Worm (Caenorhabditis elegans) whole organism, mixed stage, embryonic: Measurements from ENCODE around the gene Y32H12A.8.

Experiments
- M03D4.4 ChIP-seq: sonication (generic microtip); optimal IDR thresholded peaks from 2 replicates; lab custom pipeline; 2017; ENCODE audit warnings: mild to moderate bottlenecking, missing genetic modification characterization, missing compliant biosample characterization
- bed-3 ChIP-seq: fragments of 200-800 bp; sonication (Bioruptor generic); optimal IDR thresholded peaks from 3 replicates; lab custom pipeline; 2018; ENCODE audit warnings: mild to moderate bottlenecking, missing genetic modification characterization, moderate library complexity, missing compliant biosample characterization
- blmp-1 ChIP-seq: fragments of 150-350 bp; optimal IDR thresholded peaks from 2 replicates; lab custom pipeline; 2014; ENCODE audit warnings: missing biosample characterization, missing genetic modification characterization
- ceh-39 ChIP-seq: fragments of 150-350 bp; optimal IDR thresholded peaks from 2 replicates; lab custom pipeline; 2014; ENCODE audit warnings: missing biosample characterization, missing genetic modification characterization
- ceh-43 ChIP-seq: fragments of 200-800 bp; sonication (Bioruptor generic); optimal IDR thresholded peaks from 2 replicates; lab custom pipeline; 2018; ENCODE audit warnings: mild to moderate bottlenecking, missing genetic modification characterization, moderate library complexity, missing compliant biosample characterization
- ces-1 ChIP-seq: fragments of 150-350 bp; optimal IDR thresholded peaks from 2 replicates; lab custom pipeline; 2014; ENCODE audit warnings: missing biosample characterization, missing genetic modification reagents, missing genetic modification characterization
- cnd-1 ChIP-seq: fragments of 200-800 bp; sonication (Bioruptor generic); optimal IDR thresholded peaks from 2 replicates; lab custom pipeline; 2018; ENCODE audit warnings: mild to moderate bottlenecking, missing genetic modification characterization, missing compliant biosample characterization
- drap-1 ChIP-seq: fragments of 200-800 bp; sonication (Bioruptor generic); optimal IDR thresholded peaks from 3 replicates; lab custom pipeline; 2018; ENCODE audit warnings: mild to moderate bottlenecking, missing genetic modification characterization, missing compliant biosample characterization
- elt-1 ChIP-seq: sonication (generic microtip); optimal IDR thresholded peaks from 2 replicates; lab custom pipeline; 2017; ENCODE audit warnings: missing genetic modification characterization, mild to moderate bottlenecking, missing compliant biosample characterization, antibody characterized with exemption, moderate library complexity, borderline replicate concordance; ENCODE audit not compliant: insufficient read depth
- elt-3 ChIP-seq: fragments of 150-350 bp; optimal IDR thresholded peaks from 2 replicates; lab custom pipeline; 2014; ENCODE audit warnings: missing biosample characterization, missing genetic modification characterization
- flh-1 ChIP-seq: fragments of 200-800 bp; sonication (Bioruptor generic); optimal IDR thresholded peaks from 2 replicates; lab custom pipeline; 2018; ENCODE audit warnings: mild to moderate bottlenecking, missing genetic modification characterization, moderate library complexity, missing compliant biosample characterization
- ham-2 ChIP-seq: fragments of 200-800 bp; sonication (Bioruptor generic); optimal IDR thresholded peaks from 2 replicates; lab custom pipeline; 2018; ENCODE audit warnings: mild to moderate bottlenecking, missing genetic modification characterization, missing compliant biosample characterization
- hlh-1 ChIP-seq: fragments of 150-350 bp; optimal IDR thresholded peaks from 2 replicates; lab custom pipeline; 2014; ENCODE audit warnings: missing biosample characterization, missing genetic modification reagents, missing genetic modification characterization
- lin-13 ChIP-seq: fragments of 150-350 bp; optimal IDR thresholded peaks from 2 replicates; lab custom pipeline; 2014; ENCODE audit warnings: missing biosample characterization, missing genetic modification characterization
- lin-32 ChIP-seq: fragments of 200-800 bp; sonication (Bioruptor generic); optimal IDR thresholded peaks from 2 replicates; lab custom pipeline; 2018; ENCODE audit warnings: mild to moderate bottlenecking, missing genetic modification characterization, missing compliant biosample characterization
- lsy-2 ChIP-seq: fragments of 150-350 bp; optimal IDR thresholded peaks from 2 replicates; lab custom pipeline; 2014; ENCODE audit warnings: missing biosample characterization, missing genetic modification characterization
- mab-5 ChIP-seq: fragments of 150-350 bp; optimal IDR thresholded peaks from 2 replicates; lab custom pipeline; 2014; ENCODE audit warnings: missing biosample characterization, missing genetic modification characterization
- mep-1 ChIP-seq: fragments of 150-350 bp; optimal IDR thresholded peaks from 2 replicates; lab custom pipeline; 2017; ENCODE audit warnings: missing biosample characterization, missing genetic modification reagents, missing genetic modification characterization, inconsistent platforms
- mls-2 ChIP-seq: sonication (generic microtip); optimal IDR thresholded peaks from 2 replicates; lab custom pipeline; 2016; ENCODE audit warnings: mild to moderate bottlenecking, missing genetic modification characterization, moderate library complexity, missing compliant biosample characterization
- nhr-2 ChIP-seq: fragments of 150-350 bp; optimal IDR thresholded peaks from 2 replicates; lab custom pipeline; 2014; ENCODE audit warnings: missing biosample characterization, missing genetic modification characterization
- nhr-237 ChIP-seq: fragments of 150-350 bp; optimal IDR thresholded peaks from 2 replicates; lab custom pipeline; 2014; ENCODE audit warnings: missing biosample characterization, missing genetic modification characterization
- nhr-28 ChIP-seq: fragments of 150-350 bp; optimal IDR thresholded peaks from 2 replicates; lab custom pipeline; 2014; ENCODE audit warnings: missing biosample characterization, missing genetic modification characterization
- nhr-76 ChIP-seq: sonication (generic microtip); optimal IDR thresholded peaks from 2 replicates; lab custom pipeline; 2017; ENCODE audit warnings: missing biosample characterization, missing genetic modification characterization
- pha-4 ChIP-seq: fragments of 150-350 bp; optimal IDR thresholded peaks from 2 replicates; lab custom pipeline; 2018; ENCODE audit warnings: missing biosample characterization, missing genetic modification reagents, missing genetic modification characterization
- sem-2 ChIP-seq: fragments of 200-800 bp; sonication (Bioruptor generic); optimal IDR thresholded peaks from 2 replicates; lab custom pipeline; 2018; ENCODE audit warnings: mild to moderate bottlenecking, missing genetic modification characterization, missing compliant biosample characterization
- snpc-4 ChIP-seq: fragments of 150-350 bp; optimal IDR thresholded peaks from 2 replicates; lab custom pipeline; 2014; ENCODE audit warnings: missing biosample characterization, missing genetic modification characterization
- sptf-1 ChIP-seq: sonication (generic microtip); optimal IDR thresholded peaks from 2 replicates; lab custom pipeline; 2017; ENCODE audit warnings: mild to moderate bottlenecking, missing genetic modification characterization, moderate library complexity, missing compliant biosample characterization
- unc-120 ChIP-seq: sonication (generic microtip); optimal IDR thresholded peaks from 2 replicates; lab custom pipeline; 2017; ENCODE audit warnings: missing genetic modification characterization, missing compliant biosample characterization; ENCODE audit not compliant: poor library complexity, severe bottlenecking
- unc-39 ChIP-seq: fragments of 150-350 bp; optimal IDR thresholded peaks from 2 replicates; lab custom pipeline; 2014; ENCODE audit warnings: missing biosample characterization, missing genetic modification characterization
- unc-62 ChIP-seq: fragments of 150-350 bp; optimal IDR thresholded peaks from 2 replicates; lab custom pipeline; 2014; ENCODE audit warnings: missing biosample characterization, missing genetic modification reagents, missing genetic modification characterization
- zip-8 ChIP-seq: fragments of 150-350 bp; optimal IDR thresholded peaks from 2 replicates; lab custom pipeline; 2014; ENCODE audit warnings: missing biosample characterization, missing genetic modification characterization
- ztf-11 ChIP-seq: fragments of 150-350 bp; optimal IDR thresholded peaks from 2 replicates; lab custom pipeline; 2014; ENCODE audit warnings: missing biosample characterization, missing genetic modification characterization

Gene Y32H12A.8

ce11 chrIII:5346017-5346416, 59.8 kb downstream of the Y32H12A.8 start, which contains the start of gene glrx-21:
glrx-21 (minus strand) TSS chrIII:5346117.
- TF ChIP-seq sem-2 (GFP tag; lab: Kevin White, UChicago), result no peak
- TF ChIP-seq elt-1 (tag; lab: Kevin White, UChicago), result no peak
- no peak for TF ChIP-seq elt-3
- no peak for TF ChIP-seq nhr-237 (tag; lab: Kevin White, UChicago)
- TF ChIP-seq lsy-2, result no peak
- no peak for TF ChIP-seq ceh-43 (GFP tag; lab: Kevin White, UChicago)
- TF ChIP-seq nhr-2, result no peak
- no peak for TF ChIP-seq snpc-4 (tag; lab: Kevin White, UChicago)
- no peak for TF ChIP-seq cnd-1 (tag; lab: Kevin White, UChicago)
- TF ChIP-seq sptf-1 (tag; lab: Kevin White, UChicago), result no peak
- no peak for TF ChIP-seq blmp-1 (tag; lab: Kevin White, UChicago)
- TF ChIP-seq M03D4.4 (tag; lab: Kevin White, UChicago), result no peak
- TF ChIP-seq unc-39 (tag; lab: Kevin White, UChicago), result no peak
- no peak for TF ChIP-seq drap-1 (GFP tag; lab: Kevin White, UChicago)
- no peak for TF ChIP-seq unc-62
- no peak for TF ChIP-seq mls-2 (tag; lab: Kevin White, UChicago)
- TF ChIP-seq ham-2 (GFP tag; lab: Kevin White, UChicago), result no peak
- no peak for TF ChIP-seq flh-1

- TF ChIP-seq ztf-11 (tag; lab: Kevin White, UChicago), result no peak
- peak; percentile 90 for TF ChIP-seq zip-8
Measured at ce11 chrIII:5344561-5344960, 61.3 kb downstream of the Y32H12A.8 start.

ce11 chrIII:5343555-5343954, 62.3 kb downstream of the Y32H12A.8 start:
- TF ChIP-seq zip-8 (no peak), flh-1 (no peak), lsy-2 (no peak), hlh-1 (tag; lab: Kevin White, UChicago) (no peak), nhr-28 (tag; lab: Kevin White, UChicago) (no peak), nhr-2 (no peak), ztf-11 (tag; lab: Kevin White, UChicago) (no peak), ces-1 (GFP tag; lab: Kevin White, UChicago) (no peak)

- TF ChIP-seq unc-120 (tag; lab: Kevin White, UChicago) (no peak), ceh-43 (GFP tag; lab: Kevin White, UChicago) (no peak), nhr-237 (tag; lab: Kevin White, UChicago) (no peak), flh-1 (no peak), pha-4 (tag; lab: Kevin White, UChicago) (no peak), ham-2 (GFP tag; lab: Kevin White, UChicago) (no peak), blmp-1 (tag; lab: Kevin White, UChicago) (no peak), hlh-1 (tag; lab: Kevin White, UChicago) (no peak), mep-1 (no peak), lsy-2 (no peak), ceh-39 (tag; lab: Kevin White, UChicago) (no peak), drap-1 (GFP tag; lab: Kevin White, UChicago) (no peak), mls-2 (tag; lab: Kevin White, UChicago) (no peak), unc-62 (no peak), elt-3 (no peak), mab-5 (no peak), sem-2 (GFP tag; lab: Kevin White, UChicago) (no peak), nhr-76 (tag; lab: Kevin White, UChicago) (no peak), cnd-1 (tag; lab: Kevin White, UChicago) (no peak), bed-3 (GFP tag; lab: Kevin White, UChicago) (no peak)
Measured at ce11 chrIII:5341382-5341781, 64.5 kb downstream of the Y32H12A.8 start, which contains the start of gene ZK121.2. ZK121.2 (plus strand) TSS chrIII:5341682.

ce11 chrIII:5340530-5340929, 65.3 kb downstream of the Y32H12A.8 start:
- TF ChIP-seq zip-8 (no peak), lin-13 (tag; lab: Kevin White, UChicago) (no peak), unc-39 (tag; lab: Kevin White, UChicago) (no peak), lin-32 (GFP tag; lab: Kevin White, UChicago) (no peak), nhr-2 (no peak), sptf-1 (tag; lab: Kevin White, UChicago) (no peak), mep-1 (no peak), pha-4 (tag; lab: Kevin White, UChicago) (no peak)
